Worm (Caenorhabditis elegans): ENCODE data around the gene bgal-2.

Gene bgal-2

DNA sequence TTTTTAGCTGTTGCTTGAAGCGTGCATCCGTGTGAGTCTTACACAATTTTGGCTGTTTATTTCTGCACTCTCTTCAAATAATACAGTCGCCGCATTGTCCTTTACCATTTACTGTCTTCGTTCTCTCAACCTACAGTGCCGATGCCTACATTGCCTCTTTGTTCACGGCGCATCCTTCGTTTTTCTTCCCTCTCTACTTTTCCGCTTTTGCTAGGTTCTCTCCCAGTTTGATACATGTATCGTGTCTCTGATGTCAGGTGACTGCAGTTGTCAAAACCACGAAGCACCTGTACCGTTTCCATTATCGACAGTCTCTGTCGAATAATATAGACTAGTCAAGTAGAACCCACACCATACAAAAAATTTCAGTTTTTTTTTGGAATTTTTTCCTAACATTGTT lies 24.4 kb downstream of the bgal-2 start (continued):
- peak; percentile 53 for TF ChIP-seq mep-1 (tag; optimal IDR thresholded peaks at IDR 0.05)

DNA sequence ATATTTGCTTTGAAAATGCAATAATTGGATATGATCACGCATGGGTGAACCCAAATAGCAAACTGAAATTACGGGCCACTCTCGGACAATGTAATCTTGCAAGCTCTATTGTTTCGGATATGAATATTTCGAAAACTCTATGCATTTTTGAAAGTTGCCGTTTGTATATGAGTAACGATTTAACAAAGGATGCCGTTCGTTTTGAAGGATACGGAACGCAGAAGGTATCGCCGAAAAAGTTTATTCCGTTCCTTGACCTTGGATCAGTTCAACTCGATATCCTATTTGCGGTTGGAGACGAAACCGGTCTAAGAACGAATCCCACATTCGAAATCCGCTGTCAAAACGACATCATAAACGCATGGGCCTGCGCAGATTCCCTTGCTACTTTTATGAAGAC lies 28.8 kb downstream of the bgal-2 start:
- TF ChIP-seq lin-39 (tag; optimal IDR thresholded peaks at IDR 0.05) (no peak), aha-1 (tag) (peak; percentile 96), ceh-28 (tag; optimal IDR thresholded peaks at IDR 0.05) (no peak), nhr-6 (tag; optimal IDR thresholded peaks at IDR 0.05) (no peak), mxl-2 (GFP tag; conservative IDR thresholded peaks at IDR 0.05) (no peak), Y5F2A.4 (GFP tag; optimal IDR thresholded peaks at IDR 0.05) (no peak)

DNA sequence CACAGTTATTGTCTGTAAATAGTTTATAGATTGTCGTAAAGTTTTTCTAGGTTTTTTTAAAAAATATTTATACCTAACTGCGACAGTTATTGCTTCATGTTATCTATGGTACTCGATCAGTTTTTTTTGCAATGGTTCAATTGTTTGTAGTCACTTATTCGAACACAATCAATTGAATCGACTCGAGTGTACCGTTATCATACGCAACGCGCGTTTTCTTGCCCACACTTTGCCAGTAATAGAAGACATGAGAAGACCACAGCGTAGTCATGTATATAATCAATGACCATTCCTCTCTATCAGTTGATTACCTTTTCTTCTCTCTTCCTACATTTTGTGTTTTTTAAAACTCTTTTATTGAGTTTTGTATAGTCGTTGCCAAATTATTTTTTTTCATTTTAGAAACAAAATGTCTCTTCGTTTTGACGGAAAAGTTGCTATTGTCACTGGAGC lies 33.9 kb downstream of the bgal-2 start, which contains the start of gene dhs-28:
TSS of gene dhs-28 (plus strand) at position 403 of the 453 bp plus-strand sequence.
- TF ChIP-seq mxl-3 (GFP tag; optimal IDR thresholded peaks at IDR 0.05) (peak; percentile 14), sdz-12 (GFP tag; optimal IDR thresholded peaks at IDR 0.05) (no peak), madf-9 (GFP tag; conservative IDR thresholded peaks at IDR 0.05) (no peak), skn-1 (tag; optimal IDR thresholded peaks at IDR 0.05) (no peak), Y75B8A.6 (GFP tag; IDR thresholded peaks at IDR 0.05) (no peak), spr-1 (tag; optimal IDR thresholded peaks at IDR 0.05) (no peak), ceh-28 (tag; optimal IDR thresholded peaks at IDR 0.05) (no peak), lin-38 (GFP tag; IDR thresholded peaks at IDR 0.05) (no peak), mep-1 (tag; optimal IDR thresholded peaks at IDR 0.05) (peak; percentile 47), aha-1 (tag) (peak; percentile 87), daf-16 (GFP tag; optimal IDR thresholded peaks at IDR 0.05) (no peak), daf-16 (tag; optimal IDR thresholded peaks at IDR 0.05) (peak; percentile 96), hlh-11 (tag; optimal IDR thresholded peaks at IDR 0.05) (peak; percentile 71), ztf-11 (tag; optimal IDR thresholded peaks at IDR 0.05) (no peak), mdl-1 (tag; optimal IDR thresholded peaks at IDR 0.05) (peak in 1 of 2 experiments; percentile 60), dmd-8 (GFP tag; IDR thresholded peaks at IDR 0.05) (no peak), F37D6.2 (tag; optimal IDR thresholded peaks at IDR 0.05) (no peak), ceh-20 (GFP tag; IDR thresholded peaks at IDR 0.05) (no peak), snpc-4 (tag; optimal IDR thresholded peaks at IDR 0.05) (no peak), php-3 (GFP tag; IDR thresholded peaks at IDR 0.05) (no peak), hlh-30 (tag; optimal IDR thresholded peaks at IDR 0.05; ENCODE audit: insufficient read depth) (peak; percentile 82), lin-15B (tag; optimal IDR thresholded peaks at IDR 0.05) (no peak), dmd-6 (GFP tag; IDR thresholded peaks at IDR 0.05) (peak; percentile 69), lsy-2 (tag; optimal IDR thresholded peaks at IDR 0.05) (peak in 1 of 2 experiments; percentile 36), dve-1 (tag; optimal IDR thresholded peaks at IDR 0.05; ENCODE audit: insufficient read depth) (peak; percentile 45), nhr-10 (tag; optimal IDR thresholded peaks at IDR 0.05) (peak; percentile 42), nhr-48 (tag; optimal IDR thresholded peaks at IDR 0.05) (peak; percentile 71), nhr-28 (tag; optimal IDR thresholded peaks at IDR 0.05) (peak; percentile 98), jun-1 (tag; optimal IDR thresholded peaks at IDR 0.05) (peak; percentile 20), hmg-1.1 (GFP tag; IDR thresholded peaks at IDR 0.05) (no peak), nhr-102 (tag; optimal IDR thresholded peaks at IDR 0.05) (peak; percentile 6), nhr-237 (tag; optimal IDR thresholded peaks at IDR 0.05) (no peak), T20F7.1 (GFP tag; optimal IDR thresholded peaks at IDR 0.05) (peak; percentile 30), vab-7 (GFP tag; IDR thresholded peaks at IDR 0.05) (no peak), pqm-1 (tag; optimal IDR thresholded peaks at IDR 0.05) (peak; percentile 44), mes-2 (tag; optimal IDR thresholded peaks at IDR 0.05; ENCODE audit: poor library complexity, severe bottlenecking) (peak; percentile 58)

Measured in whole organism, L4 larva.